Fruit fly (Drosophila melanogaster) ovary, adult (tissue): ENCODE measurements around the gene CG18417.

Experiments
- CG17801 ChIP-seq: fragments of 200-800 bp; optimal IDR thresholded peaks from 2 replicates; lab custom pipeline; 2019; ENCODE audit warnings: missing biosample characterization, mild to moderate bottlenecking, missing genetic modification characterization, moderate library complexity; ENCODE audit not compliant: partially characterized antibody

The CG18417 gene

dm6 chr3L:7387814-7388213 is 12.1 kb upstream of the CG18417 start, which contains the start of gene CG8564:
CG8564 (minus strand) TSS chr3L:7387914.
- no peak for TF ChIP-seq CG17801 (GFP tag; lab: Kevin White, UChicago)

dm6 chr3L:7390004-7390403 is 9.9 kb upstream of the CG18417 start:
- no peak for TF ChIP-seq CG17801 (GFP tag; lab: Kevin White, UChicago)

dm6 chr3L:7390442-7390841 is 9.4 kb upstream of the CG18417 start, which contains the start of gene CG8563:
CG8563 (plus strand) TSS chr3L:7390742.
- TF ChIP-seq CG17801 (GFP tag; lab: Kevin White, UChicago): no peak

- no peak for TF ChIP-seq CG17801 (GFP tag; lab: Kevin White, UChicago)
These were observed 3.8 kb upstream of the CG18417 start, which contains the start of gene CG32379 for dm6 chr3L:7396055-7396454. CG32379 (plus strand) TSS chr3L:7396355.

dm6 chr3L:7397979-7398378 is 1.9 kb upstream of the CG18417 start, which contains the start of gene CG8562:
CG8562 (plus strand) TSS chr3L:7398285.
- no peak for TF ChIP-seq CG17801 (GFP tag; lab: Kevin White, UChicago)

- TF ChIP-seq CG17801 (GFP tag; lab: Kevin White, UChicago): no peak
These were observed 2.1 kb downstream of the CG18417 start for dm6 chr3L:7401972-7402371.

dm6 chr3L:7404081-7404480 is 4.2 kb downstream of the CG18417 start, which contains the start of gene CG8560:
CG8560 (minus strand) TSS chr3L:7404181.
- TF ChIP-seq CG17801 (GFP tag; lab: Kevin White, UChicago): no peak

- TF ChIP-seq CG17801 (GFP tag; lab: Kevin White, UChicago): no peak
These were observed 22.7 kb downstream of the CG18417 start for dm6 chr3L:7422578-7422977.

dm6 chr3L:7423517-7423916 is 23.6 kb downstream of the CG18417 start, which contains the start of gene CG42458:
CG42458 (plus strand) TSS chr3L:7423827.
- TF ChIP-seq CG17801 (GFP tag; lab: Kevin White, UChicago): no peak

- TF ChIP-seq CG17801 (GFP tag; lab: Kevin White, UChicago): no peak
These were observed 32.4 kb downstream of the CG18417 start for dm6 chr3L:7432265-7432664.

dm6 chr3L:7432811-7433324 is 33.0 kb downstream of the CG18417 start:
- no peak for TF ChIP-seq CG17801 (GFP tag; lab: Kevin White, UChicago)

- TF ChIP-seq CG17801 (GFP tag; lab: Kevin White, UChicago): peak; percentile 49
These were observed 33.5 kb downstream of the CG18417 start for dm6 chr3L:7433325-7433827.

dm6 chr3L:7434198-7434597 is 34.3 kb downstream of the CG18417 start:
- no peak for TF ChIP-seq CG17801 (GFP tag; lab: Kevin White, UChicago)

dm6 chr3L:7434715-7435653 is 35.1 kb downstream of the CG18417 start, which contains the start of gene Rac2:
Rac2 (minus strand) TSS chr3L:7435190.
- peak; percentile 46 for TF ChIP-seq CG17801 (GFP tag; lab: Kevin White, UChicago)

- TF ChIP-seq CG17801 (GFP tag; lab: Kevin White, UChicago): no peak
These were observed 37.5 kb downstream of the CG18417 start, which contains the start of gene CG14835 for dm6 chr3L:7437366-7437765. CG14835 (minus strand) TSS chr3L:7437466.
